Fruit fly (Drosophila melanogaster): ENCODE measurements around the gene Tsp97E.

DNA sequence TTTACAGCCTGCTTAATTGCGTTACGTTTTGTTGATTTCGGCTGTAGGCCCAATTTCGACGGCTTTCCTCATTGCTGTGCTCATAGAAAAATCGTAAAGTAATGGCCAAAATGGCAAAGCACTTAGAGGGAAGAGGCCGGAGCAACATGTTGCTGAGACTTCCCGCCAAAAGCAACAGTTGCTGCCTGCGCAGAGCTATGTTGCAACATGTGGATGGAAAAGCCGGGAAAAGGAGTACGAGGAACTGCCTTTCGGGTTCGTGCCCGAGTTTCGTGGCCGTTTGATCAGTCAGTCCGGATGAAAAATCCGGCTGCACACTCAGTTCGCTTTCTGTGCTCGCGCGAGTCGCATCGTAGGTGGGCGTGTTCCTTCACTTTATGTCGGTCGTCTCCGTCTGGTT is 32.0 kb upstream of the Tsp97E start, which contains the start of gene RYa-R:
- TF ChIP-seq pan (optimal IDR thresholded peaks at IDR 0.05) (no peak), Dll (optimal IDR thresholded peaks at IDR 0.05) (no peak), psq (optimal IDR thresholded peaks at IDR 0.05) (no peak)
